Worm (Caenorhabditis elegans): ENCODE measurements around the gene C04G6.6.
A peak's percentile ranks its signal among the peaks of the same experiment; 100 is the strongest.

The C04G6.6 gene

DNA sequence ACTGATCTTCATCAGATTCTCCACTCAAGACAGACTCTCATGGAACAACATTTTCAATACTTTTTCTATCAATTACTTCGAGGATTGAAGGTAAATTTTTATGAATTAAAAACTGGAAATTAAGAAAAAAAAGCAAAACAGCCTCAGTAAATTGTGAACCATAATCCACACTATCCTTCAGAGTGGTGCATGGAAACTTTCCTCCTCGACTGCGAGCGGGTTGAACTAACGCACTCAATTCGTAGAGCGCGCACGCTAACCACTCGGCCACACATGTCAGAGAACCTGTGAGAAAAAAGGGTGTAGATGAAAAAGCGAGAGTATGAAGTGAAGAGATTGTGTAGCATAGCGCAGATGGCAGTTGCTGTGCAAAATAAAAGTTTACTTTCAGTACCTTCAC is 5.5 kb upstream of the C04G6.6 start (continued):
- TF ChIP-seq let-526 (GFP tag; IDR thresholded peaks at IDR 0.05) (peak; percentile 70), mel-28 (tag; optimal IDR thresholded peaks at IDR 0.05; ENCODE audit: borderline replicate concordance) (peak; percentile 29), zim-3 (tag; optimal IDR thresholded peaks at IDR 0.05) (peak; percentile 93), hlh-26 (GFP tag; conservative IDR thresholded peaks at IDR 0.05) (0 out of 2 replicates have a peak, but pooled peaks have one; percentile 20), F37B4.10 (GFP tag; IDR thresholded peaks at IDR 0.05) (no peak), ceh-100 (GFP tag; IDR thresholded peaks at IDR 0.05) (peak; percentile 78), lir-1 (GFP tag; conservative IDR thresholded peaks at IDR 0.05) (peak; percentile 61; the same call in 1 of the 2 replicates), Y56A3A.18 (GFP tag; IDR thresholded peaks at IDR 0.05) (peak; percentile 83; the same call in 1 of the 2 replicates), Y53F4B.3 (GFP tag; IDR thresholded peaks at IDR 0.05) (no peak), snpc-4 (GFP tag; optimal IDR thresholded peaks at IDR 0.05) (peak; percentile 80), snpc-4 (tag; optimal IDR thresholded peaks at IDR 0.05) (peak; percentile 26 to 87 (median 74)), somi-1 (GFP tag; optimal IDR thresholded peaks at IDR 0.05) (peak; percentile 87), let-607 (tag; optimal IDR thresholded peaks at IDR 0.05) (peak; percentile 34 to 68), cebp-1 (GFP tag; IDR thresholded peaks at IDR 0.05) (no peak), cebp-1 (tag; optimal IDR thresholded peaks at IDR 0.05) (no peak), lin-26 (GFP tag; IDR thresholded peaks at IDR 0.05) (peak; percentile 96), athp-1 (tag; optimal IDR thresholded peaks at IDR 0.05) (peak; percentile 90), hmg-1.2 (GFP tag; IDR thresholded peaks at IDR 0.05) (peak; percentile 85), F57A8.1 (GFP tag; optimal IDR thresholded peaks at IDR 0.05) (peak; percentile 73), snpc-1.1 (tag; optimal IDR thresholded peaks at IDR 0.05; ENCODE audit: insufficient read depth) (peak; percentile 70), lin-54 (GFP tag; optimal IDR thresholded peaks at IDR 0.05) (peak; percentile 77), lsy-27 (tag; optimal IDR thresholded peaks at IDR 0.05; ENCODE audit: borderline replicate concordance, insufficient read depth) (peak; percentile 60), ekl-4 (GFP tag; IDR thresholded peaks at IDR 0.05) (peak; percentile 89), nfyb-1 (GFP tag; IDR thresholded peaks at IDR 0.05) (peak; percentile 93), Y95B8A.8 (GFP tag; IDR thresholded peaks at IDR 0.05) (no peak), egl-44 (GFP tag; IDR thresholded peaks at IDR 0.05) (peak; percentile 90), rpc-1 (optimal IDR thresholded peaks at IDR 0.05) (peak; percentile 99), rpc-1 (tag; optimal IDR thresholded peaks at IDR 0.05) (peak; percentile 100), rcor-1 (GFP tag; IDR thresholded peaks at IDR 0.05) (peak; percentile 82), efl-1 (GFP tag; optimal IDR thresholded peaks at IDR 0.05) (no peak), cebp-2 (GFP tag; IDR thresholded peaks at IDR 0.05) (peak; percentile 94; the same call in 1 of the 2 replicates), dpff-1 (tag; optimal IDR thresholded peaks at IDR 0.05) (peak; percentile 28), K11D2.4 (GFP tag; IDR thresholded peaks at IDR 0.05) (peak; percentile 62), ceh-79 (tag; optimal IDR thresholded peaks at IDR 0.05) (peak; percentile 70), C17E4.6 (GFP tag; IDR thresholded peaks at IDR 0.05) (peak; percentile 63), pbrm-1 (GFP tag; IDR thresholded peaks at IDR 0.05) (peak; percentile 85), Y53G8AR.9 (GFP tag; conservative IDR thresholded peaks at IDR 0.05) (peak; percentile 61), K12H6.12 (tag; optimal IDR thresholded peaks at IDR 0.05) (peak; percentile 64), Y79H2A.3 (GFP tag; conservative IDR thresholded peaks at IDR 0.05) (peak; percentile 67; the same call in 1 of the 2 replicates), F55B11.4 (tag; optimal IDR thresholded peaks at IDR 0.05; ENCODE audit: borderline replicate concordance, insufficient read depth) (no peak), F33H1.4 (GFP tag; IDR thresholded peaks at IDR 0.05) (peak; percentile 46), ztf-18 (tag; optimal IDR thresholded peaks at IDR 0.05) (peak; percentile 81), F22D6.2 (tag; optimal IDR thresholded peaks at IDR 0.05) (peak; percentile 54), sdz-38 (tag; optimal IDR thresholded peaks at IDR 0.05) (no peak), ZK185.1 (tag; optimal IDR thresholded peaks at IDR 0.05; ENCODE audit: poor library complexity, severe bottlenecking) (peak; percentile 94), ztf-3 (GFP tag; optimal IDR thresholded peaks at IDR 0.05) (no peak), atf-7 (tag; optimal IDR thresholded peaks at IDR 0.05) (peak; percentile 63), ceh-27 (GFP tag; optimal IDR thresholded peaks at IDR 0.05) (peak; percentile 91)

Data from whole organism, young adult.